Worm (Caenorhabditis elegans) whole organism, young adult: ENCODE results near the gene pigm-1.

ENCODE experiments used
- C17E4.6 ChIP-seq: fragments of 200-800 bp; sonication (Bioruptor generic); IDR thresholded peaks from 2 replicates; pipeline ENCODE4 v1.3.6; 2022; ENCODE audit warnings: missing genetic modification reagents, missing genetic modification characterization, missing compliant biosample characterization
- F10E7.11 ChIP-seq: sonication (generic microtip); optimal IDR thresholded peaks from 2 replicates; lab custom pipeline; 2017; ENCODE audit warnings: mild to moderate bottlenecking, missing genetic modification characterization, moderate library complexity, missing compliant biosample characterization
- F39B2.1 ChIP-seq: fragments of 200-800 bp; sonication (Bioruptor generic); IDR thresholded peaks from 2 replicates; pipeline ENCODE4 v1.3.6; 2022; ENCODE audit warnings: missing genetic modification reagents, missing genetic modification characterization, missing compliant biosample characterization
- F49E8.2 ChIP-seq: sonication (generic microtip); optimal IDR thresholded peaks from 3 replicates; lab custom pipeline; 2017; ENCODE audit warnings: missing genetic modification characterization, mild to moderate bottlenecking, missing compliant biosample characterization, antibody characterized with exemption, moderate library complexity; ENCODE audit not compliant: insufficient read depth
- K11D2.4 ChIP-seq: fragments of 200-800 bp; sonication (Bioruptor generic); IDR thresholded peaks from 2 replicates; pipeline ENCODE4 v1.3.6; 2022; ENCODE audit warnings: missing genetic modification reagents, missing genetic modification characterization, missing compliant biosample characterization
- Y53F4B.3 ChIP-seq: fragments of 200-800 bp; sonication (Bioruptor generic); IDR thresholded peaks from 2 replicates; pipeline ENCODE4 v1.3.6; 2022; ENCODE audit warnings: missing genetic modification reagents, missing genetic modification characterization, missing compliant biosample characterization
- Y53G8AR.9 ChIP-seq: fragments of 200-800 bp; sonication (Bioruptor generic); conservative IDR thresholded peaks from 2 replicates; pipeline ENCODE4 v1.3.6; 2022; ENCODE audit warnings: missing genetic modification reagents, missing genetic modification characterization, missing compliant biosample characterization
- Y56A3A.18 ChIP-seq: fragments of 200-800 bp; sonication (Bioruptor generic); IDR thresholded peaks from 2 replicates; pipeline ENCODE4 v1.3.6; 2022; ENCODE audit warnings: missing genetic modification reagents, missing genetic modification characterization, missing compliant biosample characterization
- ama-1 ChIP-seq, 3 experiments: fragments of 150-350 bp in 1 of 3; sonication (generic microtip) in 2 of 3; optimal IDR thresholded peaks; 2 replicates each; lab custom pipeline; 2014 to 2018; ENCODE audit warnings: missing biosample characterization in 2 of 3, missing genetic modification characterization in 2 of 3, missing genetic modification reagents in 2 of 3
- athp-1 ChIP-seq: sonication (generic microtip); optimal IDR thresholded peaks from 2 replicates; lab custom pipeline; 2017; ENCODE audit warnings: mild to moderate bottlenecking, missing genetic modification characterization, missing compliant biosample characterization
- attf-3 ChIP-seq: fragments of 200-800 bp; sonication (Bioruptor generic); conservative IDR thresholded peaks from 2 replicates; pipeline ENCODE4 v1.3.6; 2022; ENCODE audit warnings: missing genetic modification reagents, missing genetic modification characterization, missing compliant biosample characterization
- attf-5 ChIP-seq: fragments of 200-800 bp; sonication (Bioruptor generic); optimal IDR thresholded peaks from 2 replicates; lab custom pipeline; 2018; ENCODE audit warnings: mild to moderate bottlenecking, missing genetic modification characterization, missing compliant biosample characterization
- ccch-3 ChIP-seq: fragments of 200-800 bp; sonication (Bioruptor generic); optimal IDR thresholded peaks from 2 replicates; lab custom pipeline; 2018; ENCODE audit warnings: mild to moderate bottlenecking, missing genetic modification characterization, missing compliant biosample characterization
- cebp-1 ChIP-seq, 2 experiments: fragments of 200-800 bp in 1 of 2; sonication (Bioruptor generic) in 1 of 2; sonication (generic microtip) in 1 of 2; IDR thresholded peaks in 1 of 2; optimal IDR thresholded peaks in 1 of 2; 2 replicates each; pipeline versions ENCODE4 v1.3.6 to Lab custom; 2017 to 2022; ENCODE audit warnings: missing compliant biosample characterization in 2 of 2, missing genetic modification characterization in 2 of 2, mild to moderate bottlenecking in 1 of 2, missing genetic modification reagents in 1 of 2, moderate library complexity in 1 of 2
- ceh-27 ChIP-seq: fragments of 200-800 bp; sonication (Bioruptor generic); optimal IDR thresholded peaks from 2 replicates; lab custom pipeline; 2018; ENCODE audit warnings: mild to moderate bottlenecking, missing genetic modification characterization, moderate library complexity, missing compliant biosample characterization
- ceh-40 ChIP-seq: fragments of 200-800 bp; sonication (Bioruptor generic); IDR thresholded peaks from 2 replicates; pipeline ENCODE4 v1.3.6; 2022; ENCODE audit warnings: missing genetic modification characterization, missing compliant biosample characterization
- ceh-91 ChIP-seq: fragments of 200-800 bp; sonication (Bioruptor generic); IDR thresholded peaks from 2 replicates; pipeline ENCODE4 v1.3.6; 2022; ENCODE audit warnings: missing genetic modification reagents, missing genetic modification characterization, missing compliant biosample characterization
- dpff-1 ChIP-seq: sonication (generic microtip); optimal IDR thresholded peaks from 2 replicates; lab custom pipeline; 2017; ENCODE audit warnings: mild to moderate bottlenecking, missing genetic modification characterization, missing compliant biosample characterization
- egl-18 ChIP-seq: fragments of 200-800 bp; sonication (Bioruptor generic); IDR thresholded peaks from 2 replicates; pipeline ENCODE4 v1.3.6; 2022; ENCODE audit warnings: missing genetic modification reagents, missing genetic modification characterization, missing compliant biosample characterization
- egl-44 ChIP-seq: fragments of 200-800 bp; sonication (Bioruptor generic); IDR thresholded peaks from 2 replicates; pipeline ENCODE4 v1.3.6; 2022; ENCODE audit warnings: missing genetic modification reagents, missing genetic modification characterization, missing compliant biosample characterization
- egrh-3 ChIP-seq: fragments of 200-800 bp; sonication (Bioruptor generic); IDR thresholded peaks from 2 replicates; pipeline ENCODE4 v1.3.6; 2022; ENCODE audit warnings: missing genetic modification reagents, missing genetic modification characterization, missing compliant biosample characterization
- hlh-26 ChIP-seq: fragments of 200-800 bp; sonication (Bioruptor generic); conservative IDR thresholded peaks from 2 replicates; pipeline ENCODE4 v1.3.6; 2022; ENCODE audit warnings: missing genetic modification reagents, missing genetic modification characterization, missing compliant biosample characterization
- hmg-1.2 ChIP-seq: fragments of 200-800 bp; sonication (Bioruptor generic); IDR thresholded peaks from 2 replicates; pipeline ENCODE4 v1.3.6; 2022; ENCODE audit warnings: missing genetic modification reagents, missing genetic modification characterization, missing compliant biosample characterization
- hrde-1 ChIP-seq: sonication (generic microtip); optimal IDR thresholded peaks from 2 replicates; lab custom pipeline; 2016; ENCODE audit warnings: missing genetic modification characterization, mild to moderate bottlenecking, missing compliant biosample characterization, moderate library complexity, missing genotype, missing genetic modification reagents, borderline replicate concordance
- lag-1 ChIP-seq: fragments of 200-800 bp; sonication (Bioruptor generic); IDR thresholded peaks from 2 replicates; pipeline ENCODE4 v1.3.6; 2022; ENCODE audit warnings: missing genetic modification reagents, missing genetic modification characterization, missing compliant biosample characterization
- mel-28 ChIP-seq: sonication (generic microtip); optimal IDR thresholded peaks from 2 replicates; lab custom pipeline; 2016; ENCODE audit warnings: borderline replicate concordance, mild to moderate bottlenecking, missing genetic modification characterization, missing compliant biosample characterization
- mes-4 ChIP-seq: sonication (generic microtip); optimal IDR thresholded peaks from 2 replicates; lab custom pipeline; 2016; ENCODE audit warnings: missing genotype, missing genetic modification characterization, missing compliant biosample characterization
- nfyb-1 ChIP-seq: fragments of 200-800 bp; sonication (Bioruptor generic); IDR thresholded peaks from 2 replicates; pipeline ENCODE4 v1.3.6; 2022; ENCODE audit warnings: missing genetic modification reagents, missing genetic modification characterization, missing compliant biosample characterization
- nhr-27 ChIP-seq: fragments of 200-800 bp; sonication (Bioruptor generic); optimal IDR thresholded peaks from 2 replicates; lab custom pipeline; 2018; ENCODE audit warnings: mild to moderate bottlenecking, missing genetic modification characterization, moderate library complexity, missing compliant biosample characterization
- nhr-90 ChIP-seq: sonication (generic microtip); optimal IDR thresholded peaks from 2 replicates; lab custom pipeline; 2016; ENCODE audit warnings: missing genotype, mild to moderate bottlenecking, missing genetic modification characterization, missing compliant biosample characterization
- rpc-1 ChIP-seq, 2 experiments: fragments of 150-350 bp in 1 of 2; sonication (generic microtip) in 1 of 2; optimal IDR thresholded peaks; 2 replicates each; lab custom pipeline; 2014 to 2018; ENCODE audit warnings: missing biosample characterization in 1 of 2, missing genetic modification characterization in 1 of 2, missing genetic modification reagents in 1 of 2, missing genotype in 1 of 2
- sea-2 ChIP-seq: fragments of 200-800 bp; sonication (Bioruptor generic); IDR thresholded peaks from 2 replicates; pipeline ENCODE4 v1.3.6; 2022; ENCODE audit warnings: missing genetic modification characterization, missing compliant biosample characterization
- snpc-1.1 ChIP-seq: sonication (generic microtip); optimal IDR thresholded peaks from 2 replicates; lab custom pipeline; 2017; ENCODE audit warnings: missing genetic modification characterization, mild to moderate bottlenecking, missing compliant biosample characterization, antibody characterized with exemption, moderate library complexity, missing genotype, missing genetic modification reagents; ENCODE audit not compliant: insufficient read depth
- snpc-1.3 ChIP-seq: sonication (generic microtip); optimal IDR thresholded peaks from 2 replicates; lab custom pipeline; 2017; ENCODE audit warnings: missing genetic modification characterization, mild to moderate bottlenecking, missing compliant biosample characterization, antibody characterized with exemption, moderate library complexity, missing genotype, missing genetic modification reagents; ENCODE audit not compliant: insufficient read depth
- snpc-3.4 ChIP-seq: sonication (generic microtip); optimal IDR thresholded peaks from 2 replicates; lab custom pipeline; 2017; ENCODE audit warnings: missing genetic modification characterization, mild to moderate bottlenecking, missing compliant biosample characterization, antibody characterized with exemption, moderate library complexity, missing genotype, missing genetic modification reagents
- unc-62 ChIP-seq: fragments of 150-350 bp; optimal IDR thresholded peaks from 2 replicates; lab custom pipeline; 2014; ENCODE audit warnings: missing biosample characterization, missing genetic modification reagents, missing genetic modification characterization
- zim-3 ChIP-seq: sonication (generic microtip); optimal IDR thresholded peaks from 2 replicates; lab custom pipeline; 2017; ENCODE audit warnings: mild to moderate bottlenecking, missing genetic modification characterization, moderate library complexity, missing compliant biosample characterization
- ztf-25 ChIP-seq: fragments of 200-800 bp; sonication (Bioruptor generic); IDR thresholded peaks from 2 replicates; pipeline ENCODE4 v1.3.6; 2022; ENCODE audit warnings: missing genetic modification reagents, missing genetic modification characterization, missing compliant biosample characterization

pigm-1 gene

ce11 chrII:11376598-11377108 is 28.4 kb downstream of the pigm-1 start (continued):
- TF ChIP-seq attf-3 (GFP tag; lab: Robert Waterston, UW) (peak; percentile 64), mes-4 (tag; lab: Kevin White, UChicago) (peak; percentile 13), F10E7.11 (no peak), dpff-1 (tag; lab: Kevin White, UChicago) (peak; percentile 73), snpc-1.1 (peak; percentile 96), egl-44 (GFP tag; lab: Robert Waterston, UW) (no peak; the same call in 1 of the 2 replicates), athp-1 (tag; lab: Kevin White, UChicago) (peak; percentile 84), rpc-1 (optimal IDR thresholded peaks at IDR 0.05; lab: Kevin White, UChicago) (no peak), rpc-1 (tag; optimal IDR thresholded peaks at IDR 0.05; lab: Kevin White, UChicago) (peak; percentile 5), sea-2 (GFP tag; lab: Robert Waterston, UW) (no peak), egrh-3 (peak; percentile 43; the same call in 1 of the 2 replicates), C17E4.6 (GFP tag; lab: Robert Waterston, UW) (peak; percentile 95), snpc-3.4 (tag; lab: Kevin White, UChicago) (peak; percentile 88), nhr-27 (no peak), ceh-27 (GFP tag; lab: Kevin White, UChicago) (peak; percentile 57), egl-18 (GFP tag; lab: Robert Waterston, UW) (no peak), nfyb-1 (GFP tag; lab: Robert Waterston, UW) (peak; percentile 90), Y53G8AR.9 (peak; percentile 80), ama-1 (optimal IDR thresholded peaks at IDR 0.05; lab: Kevin White, UChicago) (peak; percentile 93), ama-1 (GFP tag; optimal IDR thresholded peaks at IDR 0.05; lab: Kevin White, UChicago) (no peak), Y53F4B.3 (peak; percentile 82), hmg-1.2 (GFP tag; lab: Robert Waterston, UW) (peak; percentile 85)

- TF ChIP-seq ceh-91, result no peak
- no peak for TF ChIP-seq lag-1 (GFP tag; lab: Robert Waterston, UW)
- no peak for TF ChIP-seq zim-3 (tag; lab: Kevin White, UChicago)
- no peak for TF ChIP-seq K11D2.4 (GFP tag; lab: Robert Waterston, UW)
- TF ChIP-seq F49E8.2, result no peak
- no peak for TF ChIP-seq attf-5 (GFP tag; lab: Kevin White, UChicago)
- no peak for TF ChIP-seq Y56A3A.18 (GFP tag; lab: Robert Waterston, UW)
- no peak for TF ChIP-seq ztf-25
- no peak for TF ChIP-seq ceh-40 (GFP tag; lab: Robert Waterston, UW)
- TF ChIP-seq attf-3 (GFP tag; lab: Robert Waterston, UW), result no peak
- TF ChIP-seq hrde-1 (tag; lab: Kevin White, UChicago), result no peak
- TF ChIP-seq unc-62, result no peak
These were observed 29.5 kb downstream of the pigm-1 start for ce11 chrII:11377700-11378099.

ce11 chrII:11383058-11383457 is 34.8 kb downstream of the pigm-1 start, which contains the start of the genes C33B4.5 and C33B4.4:
TSS of gene C33B4.5 (plus strand) at chrII:11383327.
TSS of gene C33B4.4 (minus strand) at chrII:11383442.
- TF ChIP-seq cebp-1 (GFP tag; IDR thresholded peaks at IDR 0.05; lab: Robert Waterston, UW) (no peak), cebp-1 (tag; optimal IDR thresholded peaks at IDR 0.05; lab: Kevin White, UChicago) (no peak), snpc-1.3 (tag; lab: Kevin White, UChicago) (no peak), ccch-3 (GFP tag; lab: Kevin White, UChicago) (no peak), F39B2.1 (GFP tag; lab: Robert Waterston, UW) (no peak), mes-4 (tag; lab: Kevin White, UChicago) (no peak), mel-28 (no peak), hlh-26 (GFP tag; lab: Robert Waterston, UW) (no peak), nhr-90 (tag; lab: Kevin White, UChicago) (no peak)
